Fruit fly (Drosophila melanogaster) Kc167 (cell line): Measurements from ENCODE around the gene Trf2.

ENCODE experiments used
- Myc ChIP-seq: fragments of >200 bp; optimal IDR thresholded peaks from 2 replicates; lab custom pipeline; 2017; ENCODE audit warnings: missing external identifiers
- Sin3A ChIP-seq: fragments of >200 bp; optimal IDR thresholded peaks from 2 replicates; lab custom pipeline; 2018; ENCODE audit warnings: missing external identifiers
- h ChIP-seq: fragments of >200 bp; optimal IDR thresholded peaks from 3 replicates; lab custom pipeline; 2018; ENCODE audit warnings: missing external identifiers
- insv ChIP-seq: fragments of >200 bp; optimal IDR thresholded peaks from 3 replicates; lab custom pipeline; 2018; ENCODE audit warnings: missing external identifiers
- psq ChIP-seq: fragments of >200 bp; optimal IDR thresholded peaks from 2 replicates; lab custom pipeline; 2017; ENCODE audit warnings: missing external identifiers
- ttk ChIP-seq: sonication (Bioruptor generic); optimal IDR thresholded peaks from 2 replicates; lab custom pipeline; 2017; ENCODE audit warnings: missing external identifiers

DNA sequence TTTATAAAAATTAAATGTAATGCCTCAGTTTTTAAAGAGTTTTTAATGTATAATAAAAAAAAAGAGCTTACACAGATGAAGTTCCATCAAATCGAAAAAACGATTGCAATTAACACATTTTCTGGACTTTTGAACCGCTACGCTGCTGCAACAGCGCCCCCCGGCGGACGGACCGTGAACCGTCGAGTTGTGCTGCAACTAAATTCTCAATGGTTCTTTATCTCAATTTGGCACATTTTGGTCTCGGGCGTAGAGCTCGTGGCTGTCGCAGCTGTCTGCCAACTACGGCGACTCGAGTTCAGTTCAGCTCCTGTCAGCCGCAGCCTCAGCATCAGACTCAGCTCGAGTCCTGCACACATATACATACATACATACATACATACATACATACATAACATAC lies 37.3 kb upstream of the Trf2 start:
- TF ChIP-seq ttk (no peak), psq (lab: Kevin White, UChicago) (no peak), insv (lab: Kevin White, UChicago) (no peak), h (no peak), Myc (no peak), Sin3A (lab: Kevin White, UChicago) (no peak)
